Fruit fly (Drosophila melanogaster): ENCODE data around the gene CG16989.

CG16989 gene

DNA sequence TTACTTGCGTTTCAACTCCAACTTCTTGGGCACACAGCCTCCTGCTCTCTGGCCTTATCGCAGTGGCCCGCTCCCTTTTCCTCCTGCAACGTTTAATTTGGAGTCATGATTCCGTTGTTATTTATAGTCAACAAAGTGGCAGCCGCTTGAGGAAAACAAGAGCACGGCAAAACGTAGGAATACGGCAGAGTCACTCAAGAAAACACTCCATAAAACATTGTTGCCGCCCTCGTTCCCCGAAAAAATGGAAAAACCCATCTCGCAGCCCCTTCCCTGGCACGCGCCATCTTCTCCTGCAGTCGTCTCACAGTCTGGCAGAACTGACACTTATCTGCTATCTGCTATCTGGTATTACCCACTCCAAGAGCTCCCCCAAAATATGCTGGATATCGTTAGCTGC is 32.0 kb downstream of the CG16989 start:
- TF ChIP-seq psq (GFP tag; optimal IDR thresholded peaks at IDR 0.05) = no peak
- no peak for TF ChIP-seq lola (GFP tag; optimal IDR thresholded peaks at IDR 0.05)
- TF ChIP-seq N (GFP tag; optimal IDR thresholded peaks at IDR 0.05) = no peak
- no peak for TF ChIP-seq Hnf4 (GFP tag; optimal IDR thresholded peaks at IDR 0.05)
- no peak for TF ChIP-seq sv (GFP tag; optimal IDR thresholded peaks at IDR 0.05)
- no peak for TF ChIP-seq ey (GFP tag; optimal IDR thresholded peaks at IDR 0.05)
- TF ChIP-seq Dif (GFP tag; optimal IDR thresholded peaks at IDR 0.05; ENCODE audit: partially characterized antibody) = no peak
- no peak for TF ChIP-seq CG32264 (GFP tag; optimal IDR thresholded peaks at IDR 0.05)
- TF ChIP-seq OdsH (GFP tag; optimal IDR thresholded peaks at IDR 0.05) = no peak
- no peak for TF ChIP-seq br (GFP tag; optimal IDR thresholded peaks at IDR 0.05)
- TF ChIP-seq jim (GFP tag; optimal IDR thresholded peaks at IDR 0.05) = no peak
- TF ChIP-seq Mio (GFP tag; optimal IDR thresholded peaks at IDR 0.05) = no peak
- TF ChIP-seq sage (GFP tag; optimal IDR thresholded peaks at IDR 0.05) = no peak
- no peak for TF ChIP-seq pan (optimal IDR thresholded peaks at IDR 0.05)
- TF ChIP-seq Myc (optimal IDR thresholded peaks at IDR 0.05) = no peak
- no peak for TF ChIP-seq Jra (GFP tag; optimal IDR thresholded peaks at IDR 0.05)
- TF ChIP-seq CrebA (GFP tag; optimal IDR thresholded peaks at IDR 0.05; ENCODE audit: borderline replicate concordance) = no peak

DNA sequence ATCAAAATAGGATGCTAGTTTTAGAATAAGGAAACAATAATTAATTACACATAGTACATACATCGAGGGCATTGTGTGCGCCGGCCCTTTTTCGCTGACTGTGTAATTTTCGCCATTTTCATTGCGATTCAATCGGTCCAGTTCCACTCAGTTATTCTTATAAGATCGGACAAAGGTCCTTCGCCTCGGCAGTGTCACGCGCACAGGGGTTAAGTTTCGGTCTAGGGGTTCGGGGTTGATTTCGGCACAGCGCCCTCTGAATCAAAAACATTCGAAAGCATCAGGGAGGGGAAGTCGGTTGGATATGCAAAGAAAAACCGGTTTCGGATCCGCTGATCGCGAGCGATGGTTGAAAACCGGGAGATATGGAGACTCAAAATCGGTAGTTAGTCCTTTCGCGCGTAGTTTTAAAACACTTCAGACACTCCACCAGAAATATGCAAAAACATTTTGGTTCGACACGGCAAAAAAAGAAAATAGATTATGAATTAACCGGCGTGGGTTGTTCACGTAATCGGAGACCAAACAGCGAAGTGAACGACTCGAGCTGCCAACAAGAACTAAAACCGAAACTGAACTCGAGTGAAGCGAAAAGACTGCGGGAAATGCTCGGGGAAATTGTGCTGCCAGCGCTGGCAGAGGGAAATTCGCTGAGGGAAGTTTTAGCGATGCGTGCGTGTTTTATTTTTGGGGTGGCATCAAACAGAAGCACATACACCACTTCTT is 43.2 kb downstream of the CG16989 start:
- TF ChIP-seq tai (GFP tag; optimal IDR thresholded peaks at IDR 0.05) (no peak), Jra (GFP tag; optimal IDR thresholded peaks at IDR 0.05) (no peak), CrebA (GFP tag; optimal IDR thresholded peaks at IDR 0.05; ENCODE audit: borderline replicate concordance) (no peak), ey (GFP tag; optimal IDR thresholded peaks at IDR 0.05) (no peak), dl (GFP tag; optimal IDR thresholded peaks at IDR 0.05; ENCODE audit: insufficient read depth in 1 of 2, partially characterized antibody in 2 of 2) (no peak), fru (GFP tag; optimal IDR thresholded peaks at IDR 0.05) (no peak), Abd-B (GFP tag; optimal IDR thresholded peaks at IDR 0.05) (no peak), OdsH (GFP tag; optimal IDR thresholded peaks at IDR 0.05) (no peak), Hr78 (GFP tag; optimal IDR thresholded peaks at IDR 0.05) (no peak), br (GFP tag; optimal IDR thresholded peaks at IDR 0.05) (no peak), Dfd (GFP tag; optimal IDR thresholded peaks at IDR 0.05) (no peak), Hr83 (GFP tag; optimal IDR thresholded peaks at IDR 0.05; ENCODE audit: poor library complexity, severe bottlenecking) (no peak), HLH106 (tag; optimal IDR thresholded peaks at IDR 0.05) (no peak), GATAd (GFP tag; optimal IDR thresholded peaks at IDR 0.05) (no peak), Mio (GFP tag; optimal IDR thresholded peaks at IDR 0.05) (no peak), Hnf4 (GFP tag; optimal IDR thresholded peaks at IDR 0.05) (no peak), woc (GFP tag; optimal IDR thresholded peaks at IDR 0.05) (no peak), jim (GFP tag; optimal IDR thresholded peaks at IDR 0.05) (no peak), Myc (optimal IDR thresholded peaks at IDR 0.05) (no peak)

DNA sequence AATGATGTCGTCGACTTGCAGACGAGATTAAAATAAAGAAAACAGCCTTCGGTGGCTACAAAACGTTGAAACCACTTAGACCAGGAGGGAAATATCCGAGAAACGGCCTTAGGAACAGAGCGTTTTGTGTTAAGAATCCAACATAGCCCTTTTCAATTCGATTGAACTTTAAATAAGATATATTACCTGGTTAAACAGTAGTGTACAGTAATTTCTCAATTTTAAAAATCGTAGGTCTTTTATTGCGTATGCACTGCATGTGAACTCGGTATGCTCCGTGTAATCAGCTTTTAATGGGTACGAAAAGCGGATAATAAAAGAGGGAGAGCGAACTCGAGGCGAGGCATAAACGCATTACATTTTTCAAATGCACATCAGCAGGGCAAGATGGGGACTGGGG is 45.1 kb downstream of the CG16989 start:
- TF ChIP-seq Hnf4 (GFP tag; optimal IDR thresholded peaks at IDR 0.05) = no peak
- TF ChIP-seq Jra (GFP tag; optimal IDR thresholded peaks at IDR 0.05) = no peak
- TF ChIP-seq Hr83 (GFP tag; optimal IDR thresholded peaks at IDR 0.05; ENCODE audit: poor library complexity, severe bottlenecking) = no peak
- TF ChIP-seq woc (GFP tag; optimal IDR thresholded peaks at IDR 0.05) = no peak
- no peak for TF ChIP-seq OdsH (GFP tag; optimal IDR thresholded peaks at IDR 0.05)
- TF ChIP-seq brk (GFP tag; optimal IDR thresholded peaks at IDR 0.05) = no peak
- no peak for TF ChIP-seq ey (GFP tag; optimal IDR thresholded peaks at IDR 0.05)

DNA sequence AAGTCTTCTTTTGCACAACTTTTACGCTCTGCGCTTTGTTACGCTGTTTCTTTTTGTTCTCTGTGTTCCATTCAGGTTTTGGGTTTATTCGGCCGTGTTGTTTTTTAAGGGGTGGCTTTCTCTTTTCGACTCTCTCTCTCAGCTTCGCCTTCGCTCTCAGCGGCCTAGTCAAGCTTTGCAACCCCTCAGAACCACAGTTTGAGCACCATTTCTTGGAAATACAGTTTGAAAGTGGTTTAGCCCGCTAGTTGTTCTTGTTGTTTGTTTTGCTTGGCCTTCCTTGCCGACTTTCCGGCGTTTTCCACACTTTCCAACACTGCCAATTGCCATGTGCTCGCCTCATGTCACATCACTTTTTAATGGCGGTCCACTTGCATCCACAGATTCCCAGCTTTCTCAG is 48.1 kb downstream of the CG16989 start:
- no peak for TF ChIP-seq woc (GFP tag; optimal IDR thresholded peaks at IDR 0.05)
- no peak for TF ChIP-seq Rel (GFP tag; optimal IDR thresholded peaks at IDR 0.05)
- no peak for TF ChIP-seq Rel (tag; optimal IDR thresholded peaks at IDR 0.05)
- no peak for TF ChIP-seq br (GFP tag; optimal IDR thresholded peaks at IDR 0.05)
- no peak for TF ChIP-seq Hr78 (GFP tag; optimal IDR thresholded peaks at IDR 0.05)
- TF ChIP-seq OdsH (GFP tag; optimal IDR thresholded peaks at IDR 0.05) = no peak
- no peak for TF ChIP-seq Dif (GFP tag; optimal IDR thresholded peaks at IDR 0.05; ENCODE audit: partially characterized antibody)
- no peak for TF ChIP-seq Hnf4 (GFP tag; optimal IDR thresholded peaks at IDR 0.05)
- TF ChIP-seq tai (GFP tag; optimal IDR thresholded peaks at IDR 0.05) = no peak
- no peak for TF ChIP-seq ey (GFP tag; optimal IDR thresholded peaks at IDR 0.05)

DNA sequence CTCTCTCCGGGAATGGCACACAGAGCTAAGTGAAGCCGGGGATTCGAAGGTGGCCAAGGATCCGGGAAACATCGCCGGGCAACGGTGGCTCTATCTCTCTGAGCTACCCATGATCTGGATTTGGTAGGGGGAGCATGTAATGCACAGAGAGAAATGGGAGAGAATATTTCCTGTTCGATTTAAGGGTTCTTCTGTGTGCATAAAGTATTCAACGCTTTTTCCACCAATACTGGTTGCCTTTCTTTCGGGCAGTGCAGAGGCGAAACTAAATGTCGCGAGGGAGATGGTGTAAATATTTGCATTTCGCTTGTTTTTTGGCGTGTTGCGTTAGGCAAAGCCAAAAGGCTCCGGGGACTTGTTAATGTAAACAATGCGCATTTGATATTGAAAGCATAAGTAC is 49.0 kb downstream of the CG16989 start:
- no peak for TF ChIP-seq sv (GFP tag; optimal IDR thresholded peaks at IDR 0.05)
- TF ChIP-seq Mio (GFP tag; optimal IDR thresholded peaks at IDR 0.05) = no peak
- TF ChIP-seq CG9705 (GFP tag; optimal IDR thresholded peaks at IDR 0.05) = no peak
- no peak for TF ChIP-seq usp (GFP tag; optimal IDR thresholded peaks at IDR 0.05)
- no peak for TF ChIP-seq fru (GFP tag; optimal IDR thresholded peaks at IDR 0.05)
- TF ChIP-seq Abd-B (GFP tag; optimal IDR thresholded peaks at IDR 0.05) = no peak
- TF ChIP-seq Hr83 (GFP tag; optimal IDR thresholded peaks at IDR 0.05; ENCODE audit: poor library complexity, severe bottlenecking) = no peak
- peak; percentile 5 for TF ChIP-seq Sp1 (GFP tag; optimal IDR thresholded peaks at IDR 0.05)
- TF ChIP-seq pan (optimal IDR thresholded peaks at IDR 0.05) = no peak
- no peak for TF ChIP-seq Hnf4 (GFP tag; optimal IDR thresholded peaks at IDR 0.05)
- TF ChIP-seq Dif (GFP tag; optimal IDR thresholded peaks at IDR 0.05; ENCODE audit: partially characterized antibody) = no peak
- TF ChIP-seq foxo (GFP tag; optimal IDR thresholded peaks at IDR 0.05) = peak in 1 of 2 experiments; percentile 21
- no peak for TF ChIP-seq GATAd (GFP tag; optimal IDR thresholded peaks at IDR 0.05)
- TF ChIP-seq jim (GFP tag; optimal IDR thresholded peaks at IDR 0.05) = no peak
- TF ChIP-seq Rel (GFP tag; optimal IDR thresholded peaks at IDR 0.05) = no peak
- TF ChIP-seq Rel (tag; optimal IDR thresholded peaks at IDR 0.05) = no peak
- no peak for TF ChIP-seq dl (GFP tag; optimal IDR thresholded peaks at IDR 0.05; ENCODE audit: insufficient read depth in 1 of 2, partially characterized antibody in 2 of 2)
- TF ChIP-seq h (GFP tag; optimal IDR thresholded peaks at IDR 0.05) = peak; percentile 17
- peak; percentile 1 for TF ChIP-seq rgr (GFP tag; optimal IDR thresholded peaks at IDR 0.05)
- TF ChIP-seq Jra (GFP tag; optimal IDR thresholded peaks at IDR 0.05) = no peak
- peak; percentile 22 for TF ChIP-seq HLH106 (tag; optimal IDR thresholded peaks at IDR 0.05)
- no peak for TF ChIP-seq psq (GFP tag; optimal IDR thresholded peaks at IDR 0.05)
- no peak for TF ChIP-seq tai (GFP tag; optimal IDR thresholded peaks at IDR 0.05)

Measured in whole organism, wandering third instar larva.